Worm (Caenorhabditis elegans) whole organism, L4 larva: ENCODE results near the gene col-175.

Experiments used
- D1046.2 ChIP-seq: fragments of 200-800 bp; sonication (Bioruptor generic); IDR thresholded peaks from 2 replicates; pipeline ENCODE4 v1.3.6; 2022; ENCODE audit warnings: missing genetic modification characterization, missing compliant biosample characterization
- F44E2.7 ChIP-seq: fragments of 200-800 bp; sonication (Bioruptor generic); IDR thresholded peaks from 2 replicates; pipeline ENCODE4 v2.1.2; 2022; ENCODE audit warnings: missing genetic modification characterization, missing compliant biosample characterization
- F49E8.2 ChIP-seq: sonication (generic microtip); optimal IDR thresholded peaks from 2 replicates; lab custom pipeline; 2016; ENCODE audit warnings: missing compliant biosample characterization, mild to moderate bottlenecking, missing genetic modification characterization, borderline replicate concordance
- Y105C5A.15 ChIP-seq: fragments of 200-800 bp; sonication (Bioruptor generic); IDR thresholded peaks from 2 replicates; pipeline ENCODE4 v1.3.6; 2022; ENCODE audit warnings: missing genetic modification characterization, missing compliant biosample characterization
- ZK337.2 ChIP-seq: fragments of 200-800 bp; sonication (Bioruptor generic); IDR thresholded peaks from 2 replicates; pipeline ENCODE4 v1.3.6; 2022; ENCODE audit warnings: missing genetic modification reagents, missing genetic modification characterization, missing compliant biosample characterization
- arid-1 ChIP-seq: fragments of 200-800 bp; sonication (Bioruptor generic); conservative IDR thresholded peaks from 2 replicates; pipeline ENCODE4 v1.3.6; 2022; ENCODE audit warnings: missing genetic modification reagents, missing genetic modification characterization, missing compliant biosample characterization
- attf-4 ChIP-seq: sonication (generic microtip); optimal IDR thresholded peaks from 3 replicates; lab custom pipeline; 2017; ENCODE audit warnings: missing biosample characterization, missing genetic modification characterization
- ceh-82 ChIP-seq: sonication (generic microtip); optimal IDR thresholded peaks from 2 replicates; lab custom pipeline; 2017; ENCODE audit warnings: missing biosample characterization, missing genetic modification characterization
- ces-1 ChIP-seq: fragments of 150-350 bp; sonication (generic microtip); optimal IDR thresholded peaks from 4 replicates; lab custom pipeline; 2014; ENCODE audit warnings: missing biosample characterization, missing genetic modification reagents, missing genetic modification characterization
- ctbp-1 ChIP-seq: fragments of 200-800 bp; sonication (Bioruptor generic); IDR thresholded peaks from 2 replicates; pipeline ENCODE4 v1.3.6; 2022; ENCODE audit warnings: missing genetic modification reagents, missing genetic modification characterization, missing compliant biosample characterization
- daf-19 ChIP-seq: fragments of 200-800 bp; sonication (Bioruptor generic); conservative IDR thresholded peaks from 2 replicates; pipeline ENCODE4 v1.3.6; 2022; ENCODE audit warnings: missing genetic modification characterization, missing compliant biosample characterization
- dmd-6 ChIP-seq: fragments of 200-800 bp; sonication (Bioruptor generic); IDR thresholded peaks from 2 replicates; pipeline ENCODE4 v1.3.6; 2022; ENCODE audit warnings: missing genetic modification reagents, missing genetic modification characterization, missing compliant biosample characterization
- dmd-8 ChIP-seq: fragments of 200-800 bp; sonication (Bioruptor generic); IDR thresholded peaks from 2 replicates; pipeline ENCODE4 v1.3.6; 2022; ENCODE audit warnings: missing genetic modification characterization, missing compliant biosample characterization
- dve-1 ChIP-seq: sonication (generic microtip); optimal IDR thresholded peaks from 2 replicates; lab custom pipeline; 2017; ENCODE audit warnings: antibody characterized with exemption, mild to moderate bottlenecking, missing genetic modification characterization, missing compliant biosample characterization; ENCODE audit not compliant: insufficient read depth
- egl-27 ChIP-seq: sonication (generic microtip); optimal IDR thresholded peaks from 3 replicates; lab custom pipeline; 2017; ENCODE audit warnings: missing biosample characterization, missing genetic modification reagents, missing genetic modification characterization
- egl-43 ChIP-seq: fragments of 200-800 bp; sonication (Bioruptor generic); IDR thresholded peaks from 2 replicates; pipeline ENCODE4 v1.3.6; 2022; ENCODE audit warnings: missing genetic modification reagents, missing genetic modification characterization, missing compliant biosample characterization
- gei-8 ChIP-seq: fragments of 200-800 bp; sonication (Bioruptor generic); optimal IDR thresholded peaks from 2 replicates; lab custom pipeline; 2018; ENCODE audit warnings: mild to moderate bottlenecking, missing genetic modification characterization, missing compliant biosample characterization
- hlh-30 ChIP-seq: sonication (generic microtip); optimal IDR thresholded peaks from 2 replicates; lab custom pipeline; 2017; ENCODE audit warnings: antibody characterized with exemption, mild to moderate bottlenecking, missing genetic modification characterization, missing compliant biosample characterization; ENCODE audit not compliant: insufficient read depth
- hmg-1.1 ChIP-seq: fragments of 200-800 bp; sonication (Bioruptor generic); IDR thresholded peaks from 2 replicates; pipeline ENCODE4 v1.3.6; 2022; ENCODE audit warnings: missing genetic modification reagents, missing genetic modification characterization, missing compliant biosample characterization
- jun-1 ChIP-seq: fragments of 150-350 bp; optimal IDR thresholded peaks from 2 replicates; lab custom pipeline; 2014; ENCODE audit warnings: missing biosample characterization, missing genetic modification reagents, missing genetic modification characterization
- lin-13 ChIP-seq: fragments of 150-350 bp; optimal IDR thresholded peaks from 2 replicates; lab custom pipeline; 2014; ENCODE audit warnings: missing biosample characterization, missing genetic modification reagents, missing genetic modification characterization
- lin-38 ChIP-seq: fragments of 200-800 bp; sonication (Bioruptor generic); IDR thresholded peaks from 2 replicates; pipeline ENCODE4 v1.3.6; 2022; ENCODE audit warnings: missing genetic modification reagents, missing genetic modification characterization, missing compliant biosample characterization
- madf-9 ChIP-seq: fragments of 200-800 bp; sonication (Bioruptor generic); conservative IDR thresholded peaks from 2 replicates; pipeline ENCODE4 v1.3.6; 2022; ENCODE audit warnings: missing genetic modification reagents, missing genetic modification characterization, missing compliant biosample characterization
- mdl-1 ChIP-seq, 2 experiments: fragments of 150-350 bp in 1 of 2; sonication (generic microtip) in 1 of 2; optimal IDR thresholded peaks; 2 replicates each; lab custom pipeline; 2014 to 2017; ENCODE audit warnings: missing biosample characterization in 2 of 2, missing genetic modification characterization in 2 of 2
- mdt-29 ChIP-seq: fragments of 200-800 bp; sonication (Bioruptor generic); IDR thresholded peaks from 2 replicates; pipeline ENCODE4 v1.3.6; 2022; ENCODE audit warnings: missing genetic modification reagents, missing genetic modification characterization, missing compliant biosample characterization
- mep-1 ChIP-seq: fragments of 150-350 bp; sonication (generic microtip); optimal IDR thresholded peaks from 3 replicates; lab custom pipeline; 2014; ENCODE audit warnings: missing biosample characterization, missing genetic modification characterization
- mxl-2 ChIP-seq: fragments of 200-800 bp; sonication (Bioruptor generic); conservative IDR thresholded peaks from 2 replicates; pipeline ENCODE4 v1.3.6; 2022; ENCODE audit warnings: missing genetic modification reagents, missing genetic modification characterization, missing compliant biosample characterization
- mxl-3 ChIP-seq: fragments of 200-800 bp; sonication (Bioruptor generic); optimal IDR thresholded peaks from 2 replicates; lab custom pipeline; 2018; ENCODE audit warnings: mild to moderate bottlenecking, missing genetic modification characterization, missing compliant biosample characterization
- nhr-28 ChIP-seq: fragments of 150-350 bp; optimal IDR thresholded peaks from 2 replicates; lab custom pipeline; 2014; ENCODE audit warnings: missing biosample characterization, missing genetic modification characterization
- nhr-48 ChIP-seq: sonication (generic microtip); optimal IDR thresholded peaks from 2 replicates; lab custom pipeline; 2016; ENCODE audit warnings: mild to moderate bottlenecking, missing genetic modification characterization, missing compliant biosample characterization
- nhr-6 ChIP-seq: fragments of 150-350 bp; optimal IDR thresholded peaks from 2 replicates; lab custom pipeline; 2014; ENCODE audit warnings: missing biosample characterization, missing genetic modification characterization
- pha-4 ChIP-seq, 2 experiments: fragments of 150-350 bp in 1 of 2; fragments of 200-800 bp in 1 of 2; sonication (Bioruptor generic) in 1 of 2; IDR thresholded peaks in 1 of 2; optimal IDR thresholded peaks in 1 of 2; 2 replicates each; pipeline versions ENCODE4 v1.3.6 to Lab custom; 2014 to 2022; ENCODE audit warnings: missing genetic modification characterization in 2 of 2, missing genetic modification reagents in 2 of 2, missing biosample characterization in 1 of 2, missing compliant biosample characterization in 1 of 2
- php-3 ChIP-seq: fragments of 200-800 bp; sonication (Bioruptor generic); IDR thresholded peaks from 2 replicates; pipeline ENCODE4 v1.3.6; 2022; ENCODE audit warnings: missing genetic modification reagents, missing genetic modification characterization, missing compliant biosample characterization
- pqm-1 ChIP-seq: sonication (generic microtip); optimal IDR thresholded peaks from 2 replicates; lab custom pipeline; 2017; ENCODE audit warnings: missing biosample characterization, missing genetic modification characterization
- set-16 ChIP-seq: fragments of 200-800 bp; sonication (Bioruptor generic); IDR thresholded peaks from 2 replicates; pipeline ENCODE4 v1.3.6; 2022; ENCODE audit warnings: missing genetic modification reagents, missing genetic modification characterization, missing compliant biosample characterization
- skn-1 ChIP-seq: fragments of 150-350 bp; optimal IDR thresholded peaks from 2 replicates; lab custom pipeline; 2014; ENCODE audit warnings: missing biosample characterization, missing genetic modification characterization
- spr-1 ChIP-seq: sonication (generic microtip); optimal IDR thresholded peaks from 2 replicates; lab custom pipeline; 2016; ENCODE audit warnings: mild to moderate bottlenecking, missing genetic modification characterization, missing compliant biosample characterization
- tag-97 ChIP-seq: fragments of 200-800 bp; sonication (Bioruptor generic); IDR thresholded peaks from 2 replicates; pipeline ENCODE4 v1.3.6; 2022; ENCODE audit warnings: missing genetic modification characterization, missing compliant biosample characterization
- tra-1 ChIP-seq: fragments of 200-800 bp; sonication (Bioruptor generic); IDR thresholded peaks from 2 replicates; pipeline ENCODE4 v1.3.6; 2022; ENCODE audit warnings: missing genetic modification reagents, missing genetic modification characterization, missing compliant biosample characterization
- unc-130 ChIP-seq: sonication (generic microtip); optimal IDR thresholded peaks from 2 replicates; lab custom pipeline; 2016; ENCODE audit warnings: missing genetic modification reagents, missing genetic modification characterization, missing compliant biosample characterization
- unc-62 ChIP-seq, 3 experiments: fragments of 150-350 bp in 1 of 3; sonication (generic microtip); optimal IDR thresholded peaks in 2 of 3; peaks in 1 of 3; 1 replicate in 1 of 3; 2 replicates in 2 of 3; lab custom pipeline; 2014 to 2017; ENCODE audit warnings: missing biosample characterization in 3 of 3, missing genetic modification characterization in 3 of 3, missing genetic modification reagents in 3 of 3, missing genotype in 1 of 3
- zfp-2 ChIP-seq: sonication (generic microtip); optimal IDR thresholded peaks from 2 replicates; lab custom pipeline; 2016; ENCODE audit warnings: mild to moderate bottlenecking, missing genetic modification characterization, missing compliant biosample characterization
- ztf-7 ChIP-seq: fragments of 150-350 bp; optimal IDR thresholded peaks from 2 replicates; lab custom pipeline; 2014; ENCODE audit warnings: missing biosample characterization, missing genetic modification characterization

col-175 gene

ce11 chrX:9234518-9234917, at the start of gene col-175:
col-175 (minus strand) TSS chrX:9234618.
- no peak for TF ChIP-seq tag-97 (GFP tag; lab: Robert Waterston, UW)

ce11 chrX:9283026-9283425, 48.6 kb upstream of the col-175 start, which contains the start of gene B0416.11:
B0416.11 (minus strand) TSS chrX:9283126.
- TF ChIP-seq attf-4 (tag; lab: Kevin White, UChicago) (no peak), jun-1 (tag; lab: Kevin White, UChicago) (no peak), nhr-48 (tag; lab: Kevin White, UChicago) (no peak), nhr-6 (tag; lab: Kevin White, UChicago) (no peak), F44E2.7 (GFP tag; lab: Robert Waterston, UW) (no peak), madf-9 (GFP tag; lab: Robert Waterston, UW) (no peak)

ce11 chrX:9278653-9279052, 44.2 kb upstream of the col-175 start, which contains the start of gene B0416.4:
B0416.4 (plus strand) TSS chrX:9278953.
- no peak for TF ChIP-seq set-16 (GFP tag; lab: Robert Waterston, UW)
- no peak for TF ChIP-seq arid-1
- TF ChIP-seq pha-4 (GFP tag; IDR thresholded peaks at IDR 0.05; lab: Robert Waterston, UW) = no peak
- no peak for TF ChIP-seq pha-4 (tag; optimal IDR thresholded peaks at IDR 0.05; lab: Kevin White, UChicago)
- TF ChIP-seq mdt-29 (GFP tag; lab: Robert Waterston, UW) = no peak
- no peak for TF ChIP-seq mxl-2 (GFP tag; lab: Robert Waterston, UW)
- no peak for TF ChIP-seq mxl-3
- TF ChIP-seq ztf-7 (tag; lab: Kevin White, UChicago) = no peak
- TF ChIP-seq nhr-48 (tag; lab: Kevin White, UChicago) = no peak
- no peak for TF ChIP-seq nhr-28 (tag; lab: Kevin White, UChicago)
- no peak for TF ChIP-seq F44E2.7 (GFP tag; lab: Robert Waterston, UW)
- TF ChIP-seq hlh-30 (tag; lab: Kevin White, UChicago) = no peak
- TF ChIP-seq php-3 (GFP tag; lab: Robert Waterston, UW) = no peak
- TF ChIP-seq egl-43 (GFP tag; lab: Robert Waterston, UW) = no peak
- TF ChIP-seq D1046.2 (GFP tag; lab: Robert Waterston, UW) = no peak
- no peak for TF ChIP-seq lin-13 (GFP tag; lab: Kevin White, UChicago)
- no peak for TF ChIP-seq gei-8 (GFP tag; lab: Kevin White, UChicago)

- TF ChIP-seq egl-27 (tag; lab: Kevin White, UChicago) (no peak), unc-130 (GFP tag; lab: Kevin White, UChicago) (no peak), mdl-1 (tag; optimal IDR thresholded peaks at IDR 0.05; lab: Kevin White, UChicago) (no peak), Y105C5A.15 (GFP tag; lab: Robert Waterston, UW) (no peak), spr-1 (tag; lab: Kevin White, UChicago) (no peak)
- TF ChIP-seq, all 104 proteins: peak for 0
Observed at ce11 chrX:9274574-9274973, 40.2 kb upstream of the col-175 start, which contains the start of gene B0416.10. B0416.10 (minus strand) TSS chrX:9274674.

ce11 chrX:9271886-9272285, 37.5 kb upstream of the col-175 start:
- TF ChIP-seq nhr-28 (tag; lab: Kevin White, UChicago) (peak; percentile 75), lin-38 (GFP tag; lab: Robert Waterston, UW) (no peak), Y105C5A.15 (GFP tag; lab: Robert Waterston, UW) (no peak), zfp-2 (tag; lab: Kevin White, UChicago) (no peak), hmg-1.1 (GFP tag; lab: Robert Waterston, UW) (no peak), ces-1 (no peak), ZK337.2 (GFP tag; lab: Robert Waterston, UW) (no peak), ceh-82 (tag; lab: Kevin White, UChicago) (no peak), pqm-1 (peak; percentile 80), F49E8.2 (no peak), daf-19 (GFP tag; lab: Robert Waterston, UW) (no peak), mep-1 (tag; lab: Kevin White, UChicago) (no peak), dmd-6 (GFP tag; lab: Robert Waterston, UW) (peak; percentile 82), ctbp-1 (GFP tag; lab: Robert Waterston, UW) (no peak), skn-1 (no peak), mxl-2 (GFP tag; lab: Robert Waterston, UW) (no peak), dve-1 (peak; percentile 87), dmd-8 (no peak), unc-62 (GFP tag; optimal IDR thresholded peaks at IDR 0.05 in 1 of 2; lab: Kevin White, UChicago) (peak in 1 of 2 experiments; percentile 43), unc-62 (tag; optimal IDR thresholded peaks at IDR 0.05; lab: Kevin White, UChicago) (no peak), tra-1 (GFP tag; lab: Robert Waterston, UW) (no peak)
